Worm (Caenorhabditis elegans) whole organism, mixed stage, embryonic: ENCODE data around the gene C44H9.5.

Source experiments
- bed-3 ChIP-seq: fragments of 200-800 bp; sonication (Bioruptor generic); optimal IDR thresholded peaks from 3 replicates; lab custom pipeline; 2018; ENCODE audit warnings: mild to moderate bottlenecking, missing genetic modification characterization, moderate library complexity, missing compliant biosample characterization
- blmp-1 ChIP-seq: fragments of 150-350 bp; optimal IDR thresholded peaks from 2 replicates; lab custom pipeline; 2014; ENCODE audit warnings: missing biosample characterization, missing genetic modification characterization
- ces-1 ChIP-seq: fragments of 150-350 bp; optimal IDR thresholded peaks from 2 replicates; lab custom pipeline; 2014; ENCODE audit warnings: missing biosample characterization, missing genetic modification reagents, missing genetic modification characterization
- elt-1 ChIP-seq: sonication (generic microtip); optimal IDR thresholded peaks from 2 replicates; lab custom pipeline; 2017; ENCODE audit warnings: missing genetic modification characterization, mild to moderate bottlenecking, missing compliant biosample characterization, antibody characterized with exemption, moderate library complexity, borderline replicate concordance; ENCODE audit not compliant: insufficient read depth
- lsy-2 ChIP-seq: fragments of 150-350 bp; optimal IDR thresholded peaks from 2 replicates; lab custom pipeline; 2014; ENCODE audit warnings: missing biosample characterization, missing genetic modification characterization
- mab-5 ChIP-seq: fragments of 150-350 bp; optimal IDR thresholded peaks from 2 replicates; lab custom pipeline; 2014; ENCODE audit warnings: missing biosample characterization, missing genetic modification characterization
- pha-4 ChIP-seq: fragments of 150-350 bp; optimal IDR thresholded peaks from 2 replicates; lab custom pipeline; 2018; ENCODE audit warnings: missing biosample characterization, missing genetic modification reagents, missing genetic modification characterization
- sem-2 ChIP-seq: fragments of 200-800 bp; sonication (Bioruptor generic); optimal IDR thresholded peaks from 2 replicates; lab custom pipeline; 2018; ENCODE audit warnings: mild to moderate bottlenecking, missing genetic modification characterization, missing compliant biosample characterization
- sptf-1 ChIP-seq: sonication (generic microtip); optimal IDR thresholded peaks from 2 replicates; lab custom pipeline; 2017; ENCODE audit warnings: mild to moderate bottlenecking, missing genetic modification characterization, moderate library complexity, missing compliant biosample characterization
- unc-62 ChIP-seq: fragments of 150-350 bp; optimal IDR thresholded peaks from 2 replicates; lab custom pipeline; 2014; ENCODE audit warnings: missing biosample characterization, missing genetic modification reagents, missing genetic modification characterization
- zip-8 ChIP-seq: fragments of 150-350 bp; optimal IDR thresholded peaks from 2 replicates; lab custom pipeline; 2014; ENCODE audit warnings: missing biosample characterization, missing genetic modification characterization
- ztf-11 ChIP-seq: fragments of 150-350 bp; optimal IDR thresholded peaks from 2 replicates; lab custom pipeline; 2014; ENCODE audit warnings: missing biosample characterization, missing genetic modification characterization

DNA sequence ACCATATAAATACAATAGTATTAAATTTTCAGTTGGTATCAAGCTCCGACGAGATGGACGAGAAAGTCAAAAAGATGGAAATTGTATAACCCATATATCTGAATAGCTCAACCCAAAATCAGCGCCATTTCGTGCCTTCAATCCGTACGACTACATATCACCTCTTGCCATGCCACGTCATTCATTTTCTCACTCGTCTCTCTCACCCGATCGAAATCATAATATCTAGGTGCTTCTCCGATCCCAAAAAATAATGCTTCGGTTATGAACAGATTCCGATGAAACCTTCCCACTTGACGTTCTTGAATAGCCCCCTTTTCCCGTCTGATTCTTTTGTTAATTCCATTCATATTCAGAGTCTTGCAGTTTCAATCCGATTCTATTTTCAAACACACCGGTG is 31.7 kb upstream of the C44H9.5 start:
- no peak for TF ChIP-seq lsy-2 (tag; lab: Kevin White, UChicago)
- TF ChIP-seq sem-2 (GFP tag; lab: Kevin White, UChicago) = no peak
- TF ChIP-seq unc-62 (GFP tag; lab: Kevin White, UChicago) = no peak
- no peak for TF ChIP-seq ces-1 (GFP tag; lab: Kevin White, UChicago)
- no peak for TF ChIP-seq sptf-1 (tag; lab: Kevin White, UChicago)
- no peak for TF ChIP-seq mab-5 (tag; lab: Kevin White, UChicago)
- no peak for TF ChIP-seq ztf-11 (tag; lab: Kevin White, UChicago)
- no peak for TF ChIP-seq pha-4 (tag; lab: Kevin White, UChicago)
- no peak for TF ChIP-seq blmp-1
- TF ChIP-seq bed-3 = no peak
- no peak for TF ChIP-seq elt-1
- TF ChIP-seq zip-8 (tag; lab: Kevin White, UChicago) = no peak
